Worm (Caenorhabditis elegans): ENCODE measurements around the gene nth-1.

DNA sequence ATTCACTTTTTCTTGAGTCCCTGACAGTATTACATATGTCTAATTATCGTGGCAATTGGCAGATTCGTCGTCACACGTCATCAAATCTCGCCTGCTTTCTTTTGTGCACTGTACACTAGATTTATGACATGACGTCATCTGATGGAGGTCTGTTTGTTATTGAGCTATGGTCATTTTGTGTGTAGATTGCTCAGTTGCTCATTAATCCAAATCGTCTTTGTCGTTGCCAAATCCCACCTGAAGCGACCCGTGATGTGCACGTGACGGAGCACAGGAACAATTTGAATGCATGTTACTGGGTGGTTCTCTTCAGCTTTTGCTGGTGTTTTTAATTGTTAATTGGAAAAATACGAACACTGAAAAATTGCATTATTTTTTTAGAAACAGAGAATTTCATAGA, 21.2 kb downstream of the nth-1 start:
- TF ChIP-seq nhr-237 (tag; optimal IDR thresholded peaks at IDR 0.05) (no peak), lsy-2 (tag; optimal IDR thresholded peaks at IDR 0.05) (no peak), skn-1 (tag; optimal IDR thresholded peaks at IDR 0.05) (no peak), hlh-30 (tag; optimal IDR thresholded peaks at IDR 0.05; ENCODE audit: insufficient read depth) (no peak), ces-1 (GFP tag; optimal IDR thresholded peaks at IDR 0.05) (no peak), lim-7 (GFP tag; IDR thresholded peaks at IDR 0.05) (no peak), nhr-111 (GFP tag; optimal IDR thresholded peaks at IDR 0.05) (no peak), mxl-3 (GFP tag; optimal IDR thresholded peaks at IDR 0.05) (no peak), egl-27 (tag; optimal IDR thresholded peaks at IDR 0.05) (no peak)

Data from whole organism, L4 larva.